Fruit fly (Drosophila melanogaster): ENCODE measurements around the gene AcCoAS.

dm6 chr3L:21262426-21262825, 17.6 kb downstream of the AcCoAS start:
- TF ChIP-seq psq (optimal IDR thresholded peaks at IDR 0.05) (no peak), Dll (optimal IDR thresholded peaks at IDR 0.05) (no peak), pan (optimal IDR thresholded peaks at IDR 0.05) (no peak), usp (GFP tag; optimal IDR thresholded peaks at IDR 0.05) (no peak), EcR (GFP tag; optimal IDR thresholded peaks at IDR 0.05) (no peak)
